Worm (Caenorhabditis elegans): ENCODE data around the gene ins-16.

DNA sequence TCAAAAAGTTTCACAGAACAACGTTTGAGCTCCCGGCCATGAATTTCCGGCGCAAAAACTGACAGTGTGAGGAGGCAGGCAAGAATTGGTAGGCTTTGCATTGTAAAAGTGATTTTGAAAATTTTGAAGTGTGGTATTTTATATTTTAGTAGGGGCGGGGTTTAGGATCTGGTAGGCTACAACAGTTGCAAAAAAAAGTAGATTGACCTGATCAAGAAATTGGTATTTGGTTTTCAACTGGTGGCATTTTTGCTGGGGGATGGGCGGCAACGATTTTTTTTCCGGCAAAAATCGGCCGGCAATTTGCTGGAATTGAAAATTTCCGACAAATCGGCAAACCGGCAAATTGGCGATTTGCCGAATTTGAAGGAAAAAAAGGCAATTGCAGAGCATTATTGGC lies at the start of gene ins-16:
- TF ChIP-seq fos-1 (tag; optimal IDR thresholded peaks at IDR 0.05) = no peak
- no peak for TF ChIP-seq ces-1 (GFP tag; optimal IDR thresholded peaks at IDR 0.05)
- TF ChIP-seq unc-86 (tag; optimal IDR thresholded peaks at IDR 0.05) = no peak
- no peak for TF ChIP-seq snu-23 (GFP tag; optimal IDR thresholded peaks at IDR 0.05)
- TF ChIP-seq nhr-12 (tag; optimal IDR thresholded peaks at IDR 0.05) = no peak
- TF ChIP-seq aly-2 (tag; optimal IDR thresholded peaks at IDR 0.05) = no peak

Data from whole organism, L1 larva.